Fruit fly (Drosophila melanogaster) whole organism, embryonic: ENCODE measurements around the gene CG43094.

Experiments used
- Atf-2 ChIP-seq: fragments of 200-800 bp; sonication (Bioruptor generic); optimal IDR thresholded peaks from 2 replicates; lab custom pipeline; 2016; ENCODE audit warnings: missing biosample characterization, missing genetic modification characterization
- Atf3 ChIP-seq: fragments of 200-800 bp; sonication (Bioruptor generic); optimal IDR thresholded peaks from 3 replicates; lab custom pipeline; 2016; ENCODE audit warnings: missing biosample characterization, missing genetic modification characterization
- Blimp-1 ChIP-seq: fragments of 200-800 bp; sonication (Bioruptor generic); optimal IDR thresholded peaks from 3 replicates; lab custom pipeline; 2018; ENCODE audit warnings: missing biosample characterization, missing genetic modification characterization, mild to moderate bottlenecking, moderate library complexity, missing genetic modification reagents
- Bteb2 ChIP-seq: fragments of 200-800 bp; sonication (Bioruptor generic); optimal IDR thresholded peaks from 2 replicates; lab custom pipeline; 2016; ENCODE audit warnings: missing biosample characterization, missing genetic modification characterization
- CG11723 ChIP-seq: fragments of 200-800 bp; sonication (Bioruptor generic); optimal IDR thresholded peaks from 2 replicates; lab custom pipeline; 2017; ENCODE audit warnings: missing biosample characterization, mild to moderate bottlenecking, missing genetic modification characterization
- CG12391 ChIP-seq: fragments of 200-800 bp; sonication (Bioruptor generic); optimal IDR thresholded peaks from 3 replicates; lab custom pipeline; 2018; ENCODE audit warnings: missing biosample characterization, mild to moderate bottlenecking, missing genetic modification characterization, moderate library complexity
- CG12769 ChIP-seq: fragments of 200-800 bp; sonication (Bioruptor generic); optimal IDR thresholded peaks from 2 replicates; lab custom pipeline; 2019; ENCODE audit warnings: missing biosample characterization, mild to moderate bottlenecking, missing genetic modification characterization, moderate library complexity
- CG13123 ChIP-seq: fragments of 200-800 bp; sonication (Bioruptor generic); optimal IDR thresholded peaks from 2 replicates; lab custom pipeline; 2016; ENCODE audit warnings: missing biosample characterization, missing genetic modification characterization
- CG15479 ChIP-seq: fragments of 200-800 bp; sonication (Bioruptor generic); optimal IDR thresholded peaks from 3 replicates; lab custom pipeline; 2019; ENCODE audit warnings: missing biosample characterization, mild to moderate bottlenecking, missing genetic modification characterization, moderate library complexity
- CG1647 ChIP-seq: fragments of 200-800 bp; sonication (Bioruptor generic); optimal IDR thresholded peaks from 3 replicates; lab custom pipeline; 2016; ENCODE audit warnings: missing biosample characterization, missing genetic modification characterization
- CG16779 ChIP-seq: fragments of 200-800 bp; sonication (Bioruptor generic); IDR thresholded peaks from 2 replicates; pipeline ENCODE4 v1.3.6; 2022; ENCODE audit warnings: missing biosample characterization, missing genetic modification characterization
- CG17186 ChIP-seq: fragments of 200-800 bp; sonication (Bioruptor generic); optimal IDR thresholded peaks from 3 replicates; lab custom pipeline; 2017; ENCODE audit warnings: missing biosample characterization, missing genetic modification reagents, missing genetic modification characterization
- CG17361 ChIP-seq: fragments of 200-800 bp; sonication (Bioruptor generic); IDR thresholded peaks from 3 replicates; pipeline ENCODE4 v1.3.6; 2022; ENCODE audit warnings: missing biosample characterization, missing genetic modification characterization
- CG18262 ChIP-seq: fragments of 200-800 bp; optimal IDR thresholded peaks from 3 replicates; lab custom pipeline; 2019; ENCODE audit warnings: missing biosample characterization, mild to moderate bottlenecking, missing genetic modification characterization, moderate library complexity
- CG1832 ChIP-seq: fragments of 200-800 bp; sonication (Bioruptor generic); optimal IDR thresholded peaks from 2 replicates; lab custom pipeline; 2017; ENCODE audit warnings: missing biosample characterization, mild to moderate bottlenecking, missing genetic modification characterization, inconsistent platforms
- CG5180 ChIP-seq: fragments of 200-800 bp; sonication (Bioruptor generic); optimal IDR thresholded peaks from 3 replicates; lab custom pipeline; 2017; ENCODE audit warnings: missing biosample characterization, missing genetic modification characterization, mild to moderate bottlenecking, moderate library complexity, missing genetic modification reagents
- CG6813 ChIP-seq: fragments of 200-800 bp; sonication (Bioruptor generic); optimal IDR thresholded peaks from 2 replicates; lab custom pipeline; 2017; ENCODE audit warnings: missing biosample characterization, missing genetic modification characterization, mild to moderate bottlenecking, moderate library complexity, missing genetic modification reagents
- CG7271 ChIP-seq: fragments of 200-800 bp; sonication (Bioruptor generic); optimal IDR thresholded peaks from 2 replicates; lab custom pipeline; 2018; ENCODE audit warnings: missing biosample characterization, mild to moderate bottlenecking, missing genetic modification characterization, moderate library complexity
- CG7556 ChIP-seq: fragments of 200-800 bp; sonication (Bioruptor generic); optimal IDR thresholded peaks from 2 replicates; lab custom pipeline; 2017; ENCODE audit warnings: missing biosample characterization, mild to moderate bottlenecking, missing genetic modification characterization
- CG9437 ChIP-seq: fragments of 200-800 bp; sonication (Bioruptor generic); optimal IDR thresholded peaks from 2 replicates; lab custom pipeline; 2018; ENCODE audit warnings: missing biosample characterization, mild to moderate bottlenecking, missing genetic modification characterization
- Dad ChIP-seq: fragments of 200-800 bp; sonication (Bioruptor generic); optimal IDR thresholded peaks from 3 replicates; lab custom pipeline; 2016; ENCODE audit warnings: missing biosample characterization, missing genetic modification characterization
- HLH4C ChIP-seq: fragments of 200-800 bp; sonication (Bioruptor generic); IDR thresholded peaks from 3 replicates; pipeline ENCODE4 v1.3.6; 2022; ENCODE audit warnings: missing biosample characterization, missing genetic modification characterization; ENCODE audit not compliant: partially characterized antibody
- Hmr ChIP-seq: fragments of 200-800 bp; sonication (Bioruptor generic); optimal IDR thresholded peaks from 3 replicates; lab custom pipeline; 2017; ENCODE audit warnings: mild to moderate bottlenecking, missing biosample characterization, missing genetic modification reagents, missing genetic modification characterization
- NFAT ChIP-seq: fragments of 200-800 bp; sonication (Bioruptor generic); IDR thresholded peaks from 2 replicates; pipeline ENCODE4 v1.3.6; 2022; ENCODE audit warnings: missing biosample characterization, missing genetic modification characterization
- Nf-YB ChIP-seq: fragments of 200-800 bp; sonication (Bioruptor generic); optimal IDR thresholded peaks from 3 replicates; lab custom pipeline; 2019; ENCODE audit warnings: missing biosample characterization, mild to moderate bottlenecking, missing genetic modification characterization, moderate library complexity
- Ravus ChIP-seq: fragments of 200-800 bp; sonication (Bioruptor generic); IDR thresholded peaks from 2 replicates; pipeline ENCODE4 v1.3.6; 2022; ENCODE audit warnings: missing biosample characterization, missing genetic modification characterization
- Scr ChIP-seq: fragments of 200-800 bp; sonication (Bioruptor generic); IDR thresholded peaks from 2 replicates; pipeline ENCODE4 v1.3.6; 2022; ENCODE audit warnings: missing biosample characterization, missing genetic modification characterization; ENCODE audit not compliant: partially characterized antibody
- Six4 ChIP-seq: fragments of 200-800 bp; sonication (Bioruptor generic); optimal IDR thresholded peaks from 2 replicates; lab custom pipeline; 2016; ENCODE audit warnings: missing biosample characterization, missing genetic modification characterization
- Sox102F ChIP-seq: fragments of 200-800 bp; sonication (Bioruptor generic); optimal IDR thresholded peaks from 2 replicates; lab custom pipeline; 2018; ENCODE audit warnings: missing biosample characterization, mild to moderate bottlenecking, missing genetic modification characterization, moderate library complexity
- ab ChIP-seq: fragments of 200-800 bp; sonication (Bioruptor generic); optimal IDR thresholded peaks from 2 replicates; lab custom pipeline; 2016; ENCODE audit warnings: missing biosample characterization, missing genetic modification characterization
- al ChIP-seq: fragments of 200-800 bp; sonication (Bioruptor generic); IDR thresholded peaks from 2 replicates; pipeline ENCODE4 v1.3.6; 2022; ENCODE audit warnings: missing biosample characterization, missing genetic modification characterization
- croc ChIP-seq: fragments of 200-800 bp; sonication (Bioruptor generic); conservative IDR thresholded peaks from 3 replicates; pipeline ENCODE4 v1.3.6; 2022; ENCODE audit warnings: missing biosample characterization, missing genetic modification characterization
- dati ChIP-seq: fragments of 200-800 bp; sonication (Bioruptor generic); IDR thresholded peaks from 2 replicates; pipeline ENCODE4 v1.3.6; 2022; ENCODE audit warnings: missing biosample characterization, missing genetic modification characterization
- ftz-f1 ChIP-seq: fragments of 200-800 bp; sonication (Bioruptor generic); optimal IDR thresholded peaks from 2 replicates; lab custom pipeline; 2016; ENCODE audit warnings: missing biosample characterization, missing genetic modification characterization
- gsb-n ChIP-seq: fragments of 200-800 bp; sonication (Bioruptor generic); optimal IDR thresholded peaks from 3 replicates; lab custom pipeline; 2018; ENCODE audit warnings: missing biosample characterization, mild to moderate bottlenecking, missing genetic modification characterization
- hkb ChIP-seq, 2 experiments: fragments of 200-800 bp in 1 of 2; fragments of >200 bp in 1 of 2; sonication (Bioruptor generic) in 1 of 2; IDR thresholded peaks in 1 of 2; optimal IDR thresholded peaks in 1 of 2; 2 replicates each; pipeline versions ENCODE4 v1.3.6 to Lab custom; 2017 to 2022; ENCODE audit warnings: missing biosample characterization in 1 of 2, missing genetic modification characterization in 1 of 2
- inv ChIP-seq: fragments of 200-800 bp; sonication (Bioruptor generic); IDR thresholded peaks from 2 replicates; pipeline ENCODE4 v1.3.6; 2022; ENCODE audit warnings: missing biosample characterization, missing genetic modification characterization; ENCODE audit not compliant: partially characterized antibody
- kay ChIP-seq: fragments of 200-800 bp; sonication (Bioruptor generic); optimal IDR thresholded peaks from 2 replicates; lab custom pipeline; 2016; ENCODE audit warnings: missing biosample characterization, missing genetic modification characterization
- mld ChIP-seq: fragments of 200-800 bp; sonication (Bioruptor generic); IDR thresholded peaks from 3 replicates; pipeline ENCODE4 v1.3.6; 2022; ENCODE audit warnings: missing biosample characterization, missing genetic modification characterization; ENCODE audit not compliant: partially characterized antibody
- odd ChIP-seq: fragments of 200-800 bp; sonication (Bioruptor generic); optimal IDR thresholded peaks from 2 replicates; lab custom pipeline; 2017; ENCODE audit warnings: missing biosample characterization, mild to moderate bottlenecking, missing genetic modification characterization
- pnt ChIP-seq: fragments of 200-800 bp; sonication (Bioruptor generic); optimal IDR thresholded peaks from 3 replicates; lab custom pipeline; 2016; ENCODE audit warnings: missing biosample characterization, missing genetic modification characterization
- psq ChIP-seq: fragments of 200-800 bp; sonication (Bioruptor generic); optimal IDR thresholded peaks from 2 replicates; lab custom pipeline; 2017; ENCODE audit warnings: missing biosample characterization, missing genetic modification characterization
- run ChIP-seq: fragments of 200-800 bp; sonication (Bioruptor generic); optimal IDR thresholded peaks from 3 replicates; lab custom pipeline; 2018; ENCODE audit warnings: missing biosample characterization, mild to moderate bottlenecking, missing genetic modification characterization
- sens ChIP-seq: fragments of 200-800 bp; sonication (Bioruptor generic); peaks from one replicate; lab custom pipeline; 2016; ENCODE audit warnings: missing biosample characterization, missing genetic modification characterization
- seq ChIP-seq: fragments of 200-800 bp; sonication (Bioruptor generic); IDR thresholded peaks from 2 replicates; pipeline ENCODE4 v1.3.6; 2022; ENCODE audit warnings: missing biosample characterization, missing genetic modification characterization
- sqz ChIP-seq: fragments of 200-800 bp; sonication (Bioruptor generic); optimal IDR thresholded peaks from 3 replicates; lab custom pipeline; 2018; ENCODE audit warnings: missing biosample characterization, mild to moderate bottlenecking, missing genetic modification characterization
- sug ChIP-seq: fragments of 200-800 bp; optimal IDR thresholded peaks from 2 replicates; lab custom pipeline; 2019; ENCODE audit warnings: missing biosample characterization, mild to moderate bottlenecking, missing genetic modification characterization, moderate library complexity
- tin ChIP-seq: fragments of 200-800 bp; sonication (Bioruptor generic); optimal IDR thresholded peaks from 3 replicates; lab custom pipeline; 2016; ENCODE audit warnings: missing biosample characterization, missing genetic modification characterization
- vfl ChIP-seq: fragments of 200-800 bp; sonication (Bioruptor generic); optimal IDR thresholded peaks from 2 replicates; lab custom pipeline; 2016; ENCODE audit warnings: missing biosample characterization, missing genetic modification characterization
- zfh2 ChIP-seq: fragments of 200-800 bp; sonication (Bioruptor generic); optimal IDR thresholded peaks from 2 replicates; lab custom pipeline; 2016; ENCODE audit warnings: missing biosample characterization, missing genetic modification characterization

Gene CG43094

dm6 chr3R:22720808-22721306 lies 49.9 kb downstream of the CG43094 start, which contains the start of gene wge (continued):
- TF ChIP-seq CG13123 (no peak), inv (GFP tag; lab: Robert Waterston, UW) (no peak), sqz (GFP tag; lab: Kevin White, UChicago) (peak; percentile 89), CG11723 (GFP tag; lab: Kevin White, UChicago) (no peak), CG1832 (GFP tag; lab: Kevin White, UChicago) (no peak), mld (GFP tag; lab: Robert Waterston, UW) (peak; percentile 55; the same call in 1 of the 3 replicates), Atf-2 (GFP tag; lab: Kevin White, UChicago) (no peak), ftz-f1 (GFP tag; lab: Kevin White, UChicago) (no peak), seq (no peak), run (tag; lab: Kevin White, UChicago) (no peak), CG7556 (GFP tag; lab: Kevin White, UChicago) (no peak), Ravus (GFP tag; lab: Robert Waterston, UW) (no peak), gsb-n (tag; lab: Kevin White, UChicago) (peak; percentile 9), CG7271 (no peak), CG16779 (GFP tag; lab: Robert Waterston, UW) (no peak), CG18262 (peak; percentile 18), Hmr (GFP tag; lab: Kevin White, UChicago) (no peak), CG12391 (tag; lab: Kevin White, UChicago) (no peak), Blimp-1 (GFP tag; lab: Kevin White, UChicago) (no peak), odd (GFP tag; lab: Kevin White, UChicago) (no peak), kay (GFP tag; lab: Kevin White, UChicago) (peak; percentile 81), Scr (GFP tag; lab: Robert Waterston, UW) (peak; percentile 64), CG12769 (tag; lab: Kevin White, UChicago) (no peak), CG17186 (GFP tag; lab: Kevin White, UChicago) (no peak), HLH4C (GFP tag; lab: Robert Waterston, UW) (peak; percentile 63; the same call in 2 of the 3 replicates), dati (no peak), hkb (optimal IDR thresholded peaks at IDR 0.05; lab: Kevin White, UChicago) (no peak), hkb (GFP tag; IDR thresholded peaks at IDR 0.05; lab: Robert Waterston, UW) (no peak), CG6813 (GFP tag; lab: Kevin White, UChicago) (no peak), psq (GFP tag; lab: Kevin White, UChicago) (no peak), NFAT (GFP tag; lab: Robert Waterston, UW) (no peak), sens (GFP tag; lab: Kevin White, UChicago) (no peak), CG15479 (GFP tag; lab: Kevin White, UChicago) (no peak), Nf-YB (GFP tag; lab: Kevin White, UChicago) (no peak), Six4 (GFP tag; lab: Kevin White, UChicago) (no peak), Dad (GFP tag; lab: Kevin White, UChicago) (no peak), Atf3 (GFP tag; lab: Kevin White, UChicago) (no peak), croc (GFP tag; lab: Robert Waterston, UW) (no peak), CG5180 (GFP tag; lab: Kevin White, UChicago) (no peak), vfl (no peak), zfh2 (GFP tag; lab: Kevin White, UChicago) (no peak), CG1647 (no peak), al (GFP tag; lab: Robert Waterston, UW) (no peak), ab (GFP tag; lab: Kevin White, UChicago) (no peak), pnt (GFP tag; lab: Kevin White, UChicago) (no peak), CG9437 (no peak), CG17361 (GFP tag; lab: Robert Waterston, UW) (no peak), Sox102F (GFP tag; lab: Kevin White, UChicago) (no peak), Bteb2 (GFP tag; lab: Kevin White, UChicago) (no peak), sug (tag; lab: Kevin White, UChicago) (peak; percentile 5), tin (GFP tag; lab: Kevin White, UChicago) (no peak)
